Worm (Caenorhabditis elegans) whole organism, L4/young adult: ENCODE data around the gene K11H12.10.

Experiments
- W03F9.2 ChIP-seq: fragments of 150-350 bp; optimal IDR thresholded peaks from 2 replicates; lab custom pipeline; 2014; ENCODE audit warnings: missing biosample characterization, missing genetic modification characterization
- dao-5 ChIP-seq: sonication (generic microtip); optimal IDR thresholded peaks from 2 replicates; lab custom pipeline; 2016; ENCODE audit warnings: missing genotype, missing genetic modification characterization, moderate library complexity, missing compliant biosample characterization
- him-1 ChIP-seq: sonication (generic microtip); optimal IDR thresholded peaks from 2 replicates; lab custom pipeline; 2016; ENCODE audit warnings: missing genotype, missing genetic modification reagents, missing genetic modification characterization, missing compliant biosample characterization

- no peak for TF ChIP-seq W03F9.2 (tag; lab: Kevin White, UChicago)
- no peak for TF ChIP-seq him-1 (tag; lab: Kevin White, UChicago)
- TF ChIP-seq dao-5 (tag; lab: Kevin White, UChicago) = no peak
Measured at ce11 chrIV:666991-667390, 8.9 kb upstream of the K11H12.10 start, which contains the start of gene K11H12.6.
